Fruit fly (Drosophila melanogaster) whole organism, embryonic: ENCODE data around the gene CG10298.
A peak's percentile ranks its signal among the peaks of the same experiment; 100 is the strongest.

Experiments used
- ATbp ChIP-seq: fragments of 200-800 bp; sonication (Bioruptor generic); optimal IDR thresholded peaks from 2 replicates; lab custom pipeline; 2017; ENCODE audit warnings: missing biosample characterization, mild to moderate bottlenecking, missing genetic modification characterization, missing genetic modification reagents
- BEAF-32 ChIP-seq: fragments of 200-800 bp; sonication (Bioruptor generic); optimal IDR thresholded peaks from 3 replicates; lab custom pipeline; 2017; ENCODE audit warnings: missing biosample characterization, missing genetic modification characterization, mild to moderate bottlenecking, moderate library complexity, missing genetic modification reagents
- CG10543 ChIP-seq: fragments of 200-800 bp; sonication (Bioruptor generic); optimal IDR thresholded peaks from 3 replicates; lab custom pipeline; 2017; ENCODE audit warnings: missing biosample characterization, mild to moderate bottlenecking, missing genetic modification characterization, moderate library complexity
- CG11723 ChIP-seq: fragments of 200-800 bp; sonication (Bioruptor generic); optimal IDR thresholded peaks from 2 replicates; lab custom pipeline; 2017; ENCODE audit warnings: missing biosample characterization, mild to moderate bottlenecking, missing genetic modification characterization
- CG12299 ChIP-seq: fragments of 200-800 bp; sonication (Bioruptor generic); optimal IDR thresholded peaks from 2 replicates; lab custom pipeline; 2018; ENCODE audit warnings: missing biosample characterization, mild to moderate bottlenecking, missing genetic modification characterization
- CG13894 ChIP-seq: fragments of 200-800 bp; sonication (Bioruptor generic); optimal IDR thresholded peaks from 3 replicates; lab custom pipeline; 2018; ENCODE audit warnings: missing biosample characterization, mild to moderate bottlenecking, missing genetic modification characterization, moderate library complexity
- CG14014 ChIP-seq: fragments of 200-800 bp; sonication (Bioruptor generic); IDR thresholded peaks from 2 replicates; pipeline ENCODE4 v1.3.6; 2022; ENCODE audit warnings: missing biosample characterization, missing genetic modification characterization
- CG14667 ChIP-seq: fragments of 200-800 bp; sonication (Bioruptor generic); IDR thresholded peaks from 2 replicates; pipeline ENCODE4 v1.3.6; 2022; ENCODE audit warnings: missing biosample characterization, missing genetic modification characterization
- CG1603 ChIP-seq: fragments of 200-800 bp; sonication (Bioruptor generic); optimal IDR thresholded peaks from 2 replicates; lab custom pipeline; 2019; ENCODE audit warnings: missing biosample characterization, mild to moderate bottlenecking, missing genetic modification characterization, moderate library complexity
- CG17802 ChIP-seq: fragments of 200-800 bp; sonication (Bioruptor generic); optimal IDR thresholded peaks from 2 replicates; lab custom pipeline; 2018; ENCODE audit warnings: missing biosample characterization, mild to moderate bottlenecking, missing genetic modification characterization, moderate library complexity
- CG17829 ChIP-seq: fragments of 200-800 bp; optimal IDR thresholded peaks from 2 replicates; lab custom pipeline; 2019; ENCODE audit warnings: missing biosample characterization, mild to moderate bottlenecking, missing genetic modification characterization, moderate library complexity
- CG18476 ChIP-seq: fragments of 200-800 bp; sonication (Bioruptor generic); optimal IDR thresholded peaks from 2 replicates; lab custom pipeline; 2016; ENCODE audit warnings: missing biosample characterization, mild to moderate bottlenecking, missing genetic modification characterization
- CG2120 ChIP-seq: fragments of 200-800 bp; sonication (Bioruptor generic); optimal IDR thresholded peaks from 3 replicates; lab custom pipeline; 2016; ENCODE audit warnings: missing biosample characterization, missing genetic modification characterization
- CG34376 ChIP-seq: fragments of 200-800 bp; sonication (Bioruptor generic); optimal IDR thresholded peaks from 2 replicates; lab custom pipeline; 2018; ENCODE audit warnings: missing biosample characterization, mild to moderate bottlenecking, missing genetic modification characterization
- CG4820 ChIP-seq: fragments of 200-800 bp; sonication (Bioruptor generic); optimal IDR thresholded peaks from 3 replicates; lab custom pipeline; 2016; ENCODE audit warnings: missing biosample characterization, missing genetic modification characterization
- CG7745 ChIP-seq: fragments of 200-800 bp; sonication (Bioruptor generic); optimal IDR thresholded peaks from 2 replicates; lab custom pipeline; 2018; ENCODE audit warnings: missing biosample characterization, mild to moderate bottlenecking, missing genetic modification characterization, moderate library complexity
- CG7786 ChIP-seq: fragments of 200-800 bp; sonication (Bioruptor generic); optimal IDR thresholded peaks from 2 replicates; lab custom pipeline; 2016; ENCODE audit warnings: missing biosample characterization, missing genetic modification characterization
- CG7839 ChIP-seq: fragments of 200-800 bp; sonication (Bioruptor generic); optimal IDR thresholded peaks from 3 replicates; lab custom pipeline; 2018; ENCODE audit warnings: missing biosample characterization, mild to moderate bottlenecking, missing genetic modification characterization, moderate library complexity
- CG7987 ChIP-seq: fragments of 200-800 bp; sonication (Bioruptor generic); optimal IDR thresholded peaks from 2 replicates; lab custom pipeline; 2018; ENCODE audit warnings: missing biosample characterization, mild to moderate bottlenecking, missing genetic modification characterization, moderate library complexity
- CG9797 ChIP-seq: fragments of 200-800 bp; sonication (Bioruptor generic); optimal IDR thresholded peaks from 3 replicates; lab custom pipeline; 2018; ENCODE audit warnings: missing biosample characterization, mild to moderate bottlenecking, missing genetic modification characterization
- CTCF ChIP-seq: fragments of 200-800 bp; sonication (Bioruptor generic); optimal IDR thresholded peaks from 2 replicates; lab custom pipeline; 2017; ENCODE audit warnings: missing biosample characterization, mild to moderate bottlenecking, missing genetic modification characterization, moderate library complexity
- Dad ChIP-seq: fragments of 200-800 bp; sonication (Bioruptor generic); optimal IDR thresholded peaks from 3 replicates; lab custom pipeline; 2016; ENCODE audit warnings: missing biosample characterization, missing genetic modification characterization
- Doc2 ChIP-seq: fragments of 200-800 bp; sonication (Bioruptor generic); IDR thresholded peaks from 2 replicates; pipeline ENCODE4 v1.3.6; 2022; ENCODE audit warnings: missing biosample characterization, missing genetic modification characterization
- HLH3B ChIP-seq: fragments of 200-800 bp; sonication (Bioruptor generic); IDR thresholded peaks from 2 replicates; pipeline ENCODE4 v1.3.6; 2022; ENCODE audit warnings: missing biosample characterization, missing genetic modification characterization
- Hey ChIP-seq: fragments of 200-800 bp; sonication (Bioruptor generic); optimal IDR thresholded peaks from 3 replicates; lab custom pipeline; 2018; ENCODE audit warnings: missing biosample characterization, mild to moderate bottlenecking, missing genetic modification characterization
- HmgD ChIP-seq: fragments of 200-800 bp; sonication (Bioruptor generic); optimal IDR thresholded peaks from 3 replicates; lab custom pipeline; 2016; ENCODE audit warnings: missing biosample characterization, missing genetic modification characterization
- NFAT ChIP-seq: fragments of 200-800 bp; sonication (Bioruptor generic); IDR thresholded peaks from 2 replicates; pipeline ENCODE4 v1.3.6; 2022; ENCODE audit warnings: missing biosample characterization, missing genetic modification characterization
- Oli ChIP-seq: fragments of 200-800 bp; sonication (Bioruptor generic); optimal IDR thresholded peaks from 2 replicates; lab custom pipeline; 2018; ENCODE audit warnings: missing biosample characterization, mild to moderate bottlenecking, missing genetic modification characterization, moderate library complexity
- Ravus ChIP-seq: fragments of 200-800 bp; sonication (Bioruptor generic); IDR thresholded peaks from 2 replicates; pipeline ENCODE4 v1.3.6; 2022; ENCODE audit warnings: missing biosample characterization, missing genetic modification characterization
- Six4 ChIP-seq: fragments of 200-800 bp; sonication (Bioruptor generic); optimal IDR thresholded peaks from 2 replicates; lab custom pipeline; 2016; ENCODE audit warnings: missing biosample characterization, missing genetic modification characterization
- Taf1 ChIP-seq: fragments of 200-800 bp; sonication (Bioruptor generic); IDR thresholded peaks from 2 replicates; pipeline ENCODE4 v1.3.6; 2022; ENCODE audit warnings: missing biosample characterization, missing genetic modification characterization
- ara ChIP-seq: fragments of 200-800 bp; sonication (Bioruptor generic); IDR thresholded peaks from 2 replicates; pipeline ENCODE4 v1.3.6; 2022; ENCODE audit warnings: missing biosample characterization, missing genetic modification characterization
- ase ChIP-seq: fragments of 200-800 bp; sonication (Bioruptor generic); IDR thresholded peaks from 3 replicates; pipeline ENCODE4 v1.3.6; 2022; ENCODE audit warnings: missing biosample characterization, missing genetic modification characterization
- btn ChIP-seq: fragments of 200-800 bp; sonication (Bioruptor generic); optimal IDR thresholded peaks from 2 replicates; lab custom pipeline; 2016; ENCODE audit warnings: missing biosample characterization, missing genetic modification characterization
- cato ChIP-seq: fragments of 200-800 bp; sonication (Bioruptor generic); optimal IDR thresholded peaks from 2 replicates; lab custom pipeline; 2016; ENCODE audit warnings: missing biosample characterization, missing genetic modification characterization, borderline replicate concordance
- caup ChIP-seq: fragments of 200-800 bp; sonication (Bioruptor generic); optimal IDR thresholded peaks from 3 replicates; lab custom pipeline; 2017; ENCODE audit warnings: missing biosample characterization, mild to moderate bottlenecking, missing genetic modification characterization, moderate library complexity; ENCODE audit not compliant: severe bottlenecking
- cg ChIP-seq: fragments of 200-800 bp; sonication (Bioruptor generic); optimal IDR thresholded peaks from 3 replicates; lab custom pipeline; 2019; ENCODE audit warnings: missing biosample characterization, mild to moderate bottlenecking, missing genetic modification characterization, moderate library complexity
- crc ChIP-seq: fragments of 200-800 bp; sonication (Bioruptor generic); optimal IDR thresholded peaks from 2 replicates; lab custom pipeline; 2016; ENCODE audit warnings: missing biosample characterization, missing genetic modification characterization
- dmrt99B ChIP-seq: fragments of 200-800 bp; sonication (Bioruptor generic); optimal IDR thresholded peaks from 2 replicates; lab custom pipeline; 2018; ENCODE audit warnings: missing biosample characterization, mild to moderate bottlenecking, missing genetic modification characterization, moderate library complexity
- gsb ChIP-seq: fragments of 200-800 bp; sonication (Bioruptor generic); IDR thresholded peaks from 2 replicates; pipeline ENCODE4 v1.3.6; 2022; ENCODE audit warnings: missing biosample characterization, missing genetic modification characterization
- gsb-n ChIP-seq: fragments of 200-800 bp; sonication (Bioruptor generic); optimal IDR thresholded peaks from 3 replicates; lab custom pipeline; 2018; ENCODE audit warnings: missing biosample characterization, mild to moderate bottlenecking, missing genetic modification characterization
- hkb ChIP-seq, 2 experiments: fragments of 200-800 bp in 1 of 2; fragments of >200 bp in 1 of 2; sonication (Bioruptor generic) in 1 of 2; IDR thresholded peaks in 1 of 2; optimal IDR thresholded peaks in 1 of 2; 2 replicates each; pipeline versions ENCODE4 v1.3.6 to Lab custom; 2017 to 2022; ENCODE audit warnings: missing biosample characterization in 1 of 2, missing genetic modification characterization in 1 of 2
- lov ChIP-seq, 2 experiments: fragments of 200-800 bp in 1 of 2; fragments of >200 bp in 1 of 2; sonication (Bioruptor generic) in 1 of 2; IDR thresholded peaks in 1 of 2; optimal IDR thresholded peaks in 1 of 2; 2 replicates in 1 of 2; 3 replicates in 1 of 2; pipeline versions ENCODE4 v1.3.6 to Lab custom; 2017 to 2022; ENCODE audit warnings: missing biosample characterization in 1 of 2, missing genetic modification characterization in 1 of 2
- schlank ChIP-seq: fragments of 200-800 bp; sonication (Bioruptor generic); optimal IDR thresholded peaks from 2 replicates; lab custom pipeline; 2018; ENCODE audit warnings: missing biosample characterization, mild to moderate bottlenecking, missing genetic modification characterization
- sens ChIP-seq: fragments of 200-800 bp; sonication (Bioruptor generic); peaks from one replicate; lab custom pipeline; 2016; ENCODE audit warnings: missing biosample characterization, missing genetic modification characterization
- sisA ChIP-seq: fragments of 200-800 bp; sonication (Bioruptor generic); IDR thresholded peaks from 2 replicates; pipeline ENCODE4 v1.3.6; 2022; ENCODE audit warnings: missing biosample characterization, missing genetic modification characterization
- slou ChIP-seq: fragments of 200-800 bp; sonication (Bioruptor generic); optimal IDR thresholded peaks from 3 replicates; lab custom pipeline; 2016; ENCODE audit warnings: missing biosample characterization, missing genetic modification characterization
- slp2 ChIP-seq: fragments of 200-800 bp; sonication (Bioruptor generic); optimal IDR thresholded peaks from 2 replicates; lab custom pipeline; 2016; ENCODE audit warnings: missing biosample characterization, missing genetic modification characterization
- ttk ChIP-seq: fragments of 200-800 bp; sonication (Bioruptor generic); IDR thresholded peaks from 2 replicates; pipeline ENCODE4 v2.1.2; 2022; ENCODE audit warnings: missing biosample characterization, missing genetic modification characterization
- usp ChIP-seq: fragments of >200 bp; optimal IDR thresholded peaks from 2 replicates; lab custom pipeline; 2017; ENCODE audit warnings: missing biosample characterization, missing genetic modification characterization
- vvl ChIP-seq: fragments of 200-800 bp; sonication (Bioruptor generic); IDR thresholded peaks from 2 replicates; pipeline ENCODE4 v1.3.6; 2022; ENCODE audit warnings: missing biosample characterization, missing genetic modification characterization
- wek ChIP-seq: fragments of 200-800 bp; sonication (Bioruptor generic); optimal IDR thresholded peaks from 3 replicates; lab custom pipeline; 2018; ENCODE audit warnings: missing biosample characterization, mild to moderate bottlenecking, missing genetic modification characterization, moderate library complexity

Gene CG10298

DNA sequence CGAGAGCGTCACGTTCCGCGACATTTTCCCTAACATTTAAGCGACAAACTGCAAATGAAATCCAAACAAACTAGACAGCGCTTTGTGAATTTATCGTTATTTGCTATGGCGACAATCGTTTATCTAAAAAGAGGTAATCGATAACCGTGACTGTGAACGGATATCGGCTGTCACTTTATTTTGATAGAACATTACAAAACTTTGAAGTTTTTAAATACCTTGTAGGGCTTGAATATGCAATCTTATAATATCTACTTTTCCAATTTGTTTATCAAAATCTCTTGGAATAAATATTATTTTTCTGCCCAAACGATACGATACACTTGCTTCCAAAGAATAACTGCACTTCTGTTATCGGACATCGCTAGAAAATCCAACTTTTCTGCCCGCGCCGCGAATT lies 37.3 kb downstream of the CG10298 start, which contains the start of the genes CG1024 and TfIIFalpha (continued):
- TF ChIP-seq cato (GFP tag; lab: Kevin White, UChicago) (no peak), CG9797 (no peak), sens (GFP tag; lab: Kevin White, UChicago) (peak; percentile 82), CG18476 (GFP tag; lab: Kevin White, UChicago) (no peak), CG7987 (no peak), NFAT (GFP tag; lab: Robert Waterston, UW) (no peak), CTCF (GFP tag; lab: Kevin White, UChicago) (no peak), schlank (tag; lab: Kevin White, UChicago) (no peak), wek (GFP tag; lab: Kevin White, UChicago) (no peak), slou (no peak), ase (GFP tag; lab: Robert Waterston, UW) (no peak), gsb-n (tag; lab: Kevin White, UChicago) (no peak), Doc2 (GFP tag; lab: Robert Waterston, UW) (no peak), CG7839 (tag; lab: Kevin White, UChicago) (no peak), CG10543 (GFP tag; lab: Kevin White, UChicago) (no peak), lov (optimal IDR thresholded peaks at IDR 0.05; lab: Kevin White, UChicago) (no peak), lov (GFP tag; IDR thresholded peaks at IDR 0.05; lab: Robert Waterston, UW) (no peak), slp2 (GFP tag; lab: Kevin White, UChicago) (no peak), CG13894 (no peak), ATbp (GFP tag; lab: Kevin White, UChicago) (no peak), CG7745 (tag; lab: Kevin White, UChicago) (no peak), ara (GFP tag; lab: Robert Waterston, UW) (no peak), usp (GFP tag; lab: Kevin White, UChicago) (no peak), Hey (no peak), Ravus (GFP tag; lab: Robert Waterston, UW) (no peak), CG34376 (GFP tag; lab: Kevin White, UChicago) (no peak), CG11723 (GFP tag; lab: Kevin White, UChicago) (no peak), vvl (GFP tag; lab: Robert Waterston, UW) (no peak), btn (GFP tag; lab: Kevin White, UChicago) (no peak), CG14014 (GFP tag; lab: Robert Waterston, UW) (no peak), CG17829 (peak; percentile 41), CG2120 (GFP tag; lab: Kevin White, UChicago) (peak; percentile 24), BEAF-32 (GFP tag; lab: Kevin White, UChicago) (peak; percentile 85), CG1603 (tag; lab: Kevin White, UChicago) (peak; percentile 23), CG4820 (GFP tag; lab: Kevin White, UChicago) (no peak), HLH3B (GFP tag; lab: Robert Waterston, UW) (no peak), sisA (GFP tag; lab: Robert Waterston, UW) (no peak), CG12299 (tag; lab: Kevin White, UChicago) (no peak), HmgD (no peak), hkb (optimal IDR thresholded peaks at IDR 0.05; lab: Kevin White, UChicago) (no peak), hkb (GFP tag; IDR thresholded peaks at IDR 0.05; lab: Robert Waterston, UW) (no peak), Six4 (GFP tag; lab: Kevin White, UChicago) (no peak), cg (GFP tag; lab: Kevin White, UChicago) (peak; percentile 39), CG14667 (GFP tag; lab: Robert Waterston, UW) (no peak), Taf1 (GFP tag; lab: Robert Waterston, UW) (no peak), ttk (GFP tag; lab: Robert Waterston, UW) (no peak), dmrt99B (tag; lab: Kevin White, UChicago) (no peak), CG17802 (no peak), crc (GFP tag; lab: Kevin White, UChicago) (no peak), Oli (no peak), CG7786 (GFP tag; lab: Kevin White, UChicago) (no peak), Dad (GFP tag; lab: Kevin White, UChicago) (no peak), gsb (GFP tag; lab: Robert Waterston, UW) (no peak), caup (GFP tag; lab: Kevin White, UChicago) (no peak)
